Worm (Caenorhabditis elegans): ENCODE data around the gene tps-1.

Gene tps-1

ce11 chrX:17509048-17509776 is 34.9 kb upstream of the tps-1 start (continued):
- TF ChIP-seq skn-1 (tag; optimal IDR thresholded peaks at IDR 0.05): no peak
- TF ChIP-seq sptf-1 (tag; optimal IDR thresholded peaks at IDR 0.05): no peak
- TF ChIP-seq lin-35 (GFP tag; optimal IDR thresholded peaks at IDR 0.05): peak in 1 of 2 experiments; percentile 30

ce11 chrX:17508137-17508536 is 33.8 kb upstream of the tps-1 start:
- TF ChIP-seq pqm-1 (tag; optimal IDR thresholded peaks at IDR 0.05) (no peak), lin-14 (GFP tag; optimal IDR thresholded peaks at IDR 0.05) (peak; percentile 36), nhr-28 (tag; optimal IDR thresholded peaks at IDR 0.05) (no peak), lin-15B (tag; optimal IDR thresholded peaks at IDR 0.05) (no peak), dsc-1 (tag; optimal IDR thresholded peaks at IDR 0.05) (no peak), lin-39 (tag; optimal IDR thresholded peaks at IDR 0.05) (no peak), aly-2 (tag; optimal IDR thresholded peaks at IDR 0.05) (no peak), zag-1 (tag; optimal IDR thresholded peaks at IDR 0.05) (no peak), lin-35 (GFP tag; optimal IDR thresholded peaks at IDR 0.05) (no peak), lsy-2 (tag; optimal IDR thresholded peaks at IDR 0.05) (no peak), ama-1 (optimal IDR thresholded peaks at IDR 0.05) (no peak), ceh-82 (tag; optimal IDR thresholded peaks at IDR 0.05) (no peak), nhr-76 (tag; optimal IDR thresholded peaks at IDR 0.05) (no peak), nhr-90 (tag; optimal IDR thresholded peaks at IDR 0.05; ENCODE audit: poor library complexity) (no peak), isw-1 (GFP tag; IDR thresholded peaks at IDR 0.05) (no peak), C16A3.4 (tag; optimal IDR thresholded peaks at IDR 0.05) (no peak), C34B4.2 (tag; optimal IDR thresholded peaks at IDR 0.05) (no peak), lin-13 (GFP tag; optimal IDR thresholded peaks at IDR 0.05) (no peak), snpc-4 (tag; optimal IDR thresholded peaks at IDR 0.05) (no peak), snu-23 (GFP tag; optimal IDR thresholded peaks at IDR 0.05) (no peak), nhr-20 (tag; optimal IDR thresholded peaks at IDR 0.05) (peak; percentile 68), nhr-85 (tag) (peak; percentile 74), elt-3 (tag; optimal IDR thresholded peaks at IDR 0.05) (no peak), tbx-2 (tag; optimal IDR thresholded peaks at IDR 0.05) (no peak), nhr-11 (tag; optimal IDR thresholded peaks at IDR 0.05) (no peak), unc-130 (tag; optimal IDR thresholded peaks at IDR 0.05) (no peak), hlh-4 (tag; optimal IDR thresholded peaks at IDR 0.05) (no peak), rnt-1 (tag; optimal IDR thresholded peaks at IDR 0.05) (peak; percentile 11)

- TF ChIP-seq C04F5.9 (tag; optimal IDR thresholded peaks at IDR 0.05) (peak; percentile 34), snu-23 (GFP tag; optimal IDR thresholded peaks at IDR 0.05) (peak; percentile 95), isw-1 (GFP tag; IDR thresholded peaks at IDR 0.05) (peak; percentile 63), nhr-19 (GFP tag; conservative IDR thresholded peaks at IDR 0.05) (peak; percentile 93), skn-1 (tag; optimal IDR thresholded peaks at IDR 0.05) (peak; percentile 74), lin-13 (GFP tag; optimal IDR thresholded peaks at IDR 0.05) (peak; percentile 60), vab-15 (tag; optimal IDR thresholded peaks at IDR 0.05) (peak; percentile 25), fkh-8 (tag; optimal IDR thresholded peaks at IDR 0.05) (peak; percentile 70), efl-1 (optimal IDR thresholded peaks at IDR 0.05) (peak; percentile 60 to 72), efl-1 (GFP tag; optimal IDR thresholded peaks at IDR 0.05 in 1 of 2) (no peak), sox-4 (tag; optimal IDR thresholded peaks at IDR 0.05) (peak; percentile 47), mep-1 (tag; optimal IDR thresholded peaks at IDR 0.05) (peak; percentile 89), mab-9 (GFP tag; IDR thresholded peaks at IDR 0.05) (0 out of 2 replicates have a peak, but pooled peaks have one; percentile 16), nhr-28 (tag; optimal IDR thresholded peaks at IDR 0.05) (peak; percentile 1), lin-35 (GFP tag; optimal IDR thresholded peaks at IDR 0.05) (peak; percentile 62 to 71), fkh-4 (tag; optimal IDR thresholded peaks at IDR 0.05; ENCODE audit: borderline replicate concordance) (peak; percentile 37), ztf-4 (tag; optimal IDR thresholded peaks at IDR 0.05) (peak; percentile 79), nhr-11 (tag; optimal IDR thresholded peaks at IDR 0.05) (peak; percentile 56), lin-14 (GFP tag; optimal IDR thresholded peaks at IDR 0.05) (peak; percentile 100), ceh-82 (tag; optimal IDR thresholded peaks at IDR 0.05) (peak; percentile 73 to 76 (median 74)), ces-1 (GFP tag; optimal IDR thresholded peaks at IDR 0.05) (no peak), alr-1 (tag; optimal IDR thresholded peaks at IDR 0.05; ENCODE audit: borderline replicate concordance) (no peak), nhr-90 (tag; optimal IDR thresholded peaks at IDR 0.05; ENCODE audit: poor library complexity) (peak; percentile 79), blmp-1 (tag; optimal IDR thresholded peaks at IDR 0.05) (peak; percentile 43), aha-1 (tag; optimal IDR thresholded peaks at IDR 0.05) (no peak), grh-1 (GFP tag; IDR thresholded peaks at IDR 0.05) (peak; percentile 72), elt-3 (tag; optimal IDR thresholded peaks at IDR 0.05) (peak in 1 of 6 experiments; percentile 48), fos-1 (tag; optimal IDR thresholded peaks at IDR 0.05) (peak; percentile 79), hlh-17 (GFP tag; optimal IDR thresholded peaks at IDR 0.05; ENCODE audit: borderline replicate concordance) (no peak)
These were observed 31.3 kb upstream of the tps-1 start for ce11 chrX:17505547-17506181.

All from whole organism, L1 larva.